Fruit fly (Drosophila melanogaster) whole organism: ENCODE data around the gene CG7183.

Experiments
- EcR ChIP-seq, 2 experiments: fragments of >200 bp; optimal IDR thresholded peaks; 2 replicates each; lab custom pipeline; 2017; ENCODE audit warnings: missing biosample characterization in 2 of 2, missing genetic modification characterization in 2 of 2, missing genetic modification reagents in 2 of 2
- psq ChIP-seq: fragments of >200 bp; optimal IDR thresholded peaks from 2 replicates; lab custom pipeline; 2017

DNA sequence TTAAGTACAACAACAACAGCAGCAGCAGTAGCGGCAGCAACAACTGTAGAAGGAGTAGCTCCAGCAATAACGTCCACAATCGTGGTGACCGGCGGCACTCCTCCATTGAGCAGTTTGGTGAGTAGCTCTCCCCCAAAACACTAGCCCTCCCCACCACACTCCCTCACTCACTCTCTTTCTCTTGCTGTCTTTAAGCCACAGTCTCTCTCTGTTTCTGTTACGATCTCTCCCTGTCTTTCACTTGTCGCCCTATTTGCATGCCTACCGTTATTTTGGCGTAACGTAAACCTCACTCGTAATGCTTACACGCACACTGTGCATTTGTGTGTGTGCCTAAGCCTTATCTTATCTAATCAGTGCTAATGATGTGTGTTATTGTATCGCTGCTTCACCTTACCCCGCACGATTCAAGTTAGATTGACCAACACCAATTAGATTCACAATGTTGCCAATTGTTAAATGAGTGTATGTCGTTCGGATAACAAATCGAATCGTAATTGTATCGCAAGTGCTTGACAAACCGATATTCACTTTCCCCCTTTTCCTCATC lies 50.4 kb downstream of the CG7183 start:
- TF ChIP-seq psq (lab: Kevin White, UChicago) (no peak), EcR (GFP tag; optimal IDR thresholded peaks at IDR 0.05; lab: Kevin White, UChicago) (no peak)
